Worm (Caenorhabditis elegans): ENCODE data around the gene T23D5.8.

ce11 chrV:15781086-15781485, 32.8 kb upstream of the T23D5.8 start, which contains the start of gene T26E4.2:
- TF ChIP-seq ceh-82 (tag; optimal IDR thresholded peaks at IDR 0.05) = no peak
- TF ChIP-seq zfp-2 (tag; optimal IDR thresholded peaks at IDR 0.05) = no peak
- no peak for TF ChIP-seq mep-1 (tag; optimal IDR thresholded peaks at IDR 0.05)
- TF ChIP-seq Y5F2A.4 (GFP tag; optimal IDR thresholded peaks at IDR 0.05) = no peak
- no peak for TF ChIP-seq lin-15B (tag; optimal IDR thresholded peaks at IDR 0.05)
- no peak for TF ChIP-seq nhr-237 (tag; optimal IDR thresholded peaks at IDR 0.05)
- TF ChIP-seq ama-1 (optimal IDR thresholded peaks at IDR 0.05) = no peak
- TF ChIP-seq ceh-62 (tag; optimal IDR thresholded peaks at IDR 0.05) = no peak
- no peak for TF ChIP-seq lin-13 (GFP tag; optimal IDR thresholded peaks at IDR 0.05)
- no peak for TF ChIP-seq nhr-10 (tag; optimal IDR thresholded peaks at IDR 0.05)
- no peak for TF ChIP-seq jun-1 (tag; optimal IDR thresholded peaks at IDR 0.05)
- TF ChIP-seq egl-27 (tag; optimal IDR thresholded peaks at IDR 0.05) = no peak
- TF ChIP-seq daf-8 (GFP tag; IDR thresholded peaks at IDR 0.05) = no peak
